Worm (Caenorhabditis elegans) whole organism, L4/young adult: Measurements from ENCODE around the gene sdn-1.

Experiments used
- W03F9.2 ChIP-seq: fragments of 150-350 bp; optimal IDR thresholded peaks from 2 replicates; lab custom pipeline; 2014; ENCODE audit warnings: missing biosample characterization, missing genetic modification characterization
- dao-5 ChIP-seq: sonication (generic microtip); optimal IDR thresholded peaks from 2 replicates; lab custom pipeline; 2016; ENCODE audit warnings: missing genotype, missing genetic modification characterization, moderate library complexity, missing compliant biosample characterization
- him-1 ChIP-seq: sonication (generic microtip); optimal IDR thresholded peaks from 2 replicates; lab custom pipeline; 2016; ENCODE audit warnings: missing genotype, missing genetic modification reagents, missing genetic modification characterization, missing compliant biosample characterization

DNA sequence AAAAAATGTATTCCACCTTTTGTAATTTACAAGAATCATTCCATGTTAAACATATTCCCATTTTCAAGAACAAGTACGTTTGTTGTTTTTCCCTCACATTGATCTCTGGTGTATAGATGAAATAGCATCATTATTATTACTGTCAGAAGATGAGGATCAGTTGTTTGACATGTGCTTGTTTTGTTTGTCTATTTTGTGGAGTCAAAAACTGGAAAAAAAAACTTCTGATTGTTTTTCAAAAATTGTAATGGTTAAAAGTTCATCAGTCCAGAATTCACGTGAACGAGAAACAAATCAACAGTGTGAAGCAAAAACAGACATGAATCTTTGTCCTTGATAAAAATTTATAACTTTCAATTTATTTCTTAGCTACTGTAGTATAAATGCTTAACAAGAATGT, 37.8 kb upstream of the sdn-1 start:
- TF ChIP-seq him-1 (tag; lab: Kevin White, UChicago) (no peak), dao-5 (no peak), W03F9.2 (tag; lab: Kevin White, UChicago) (no peak)
